Fruit fly (Drosophila melanogaster): ENCODE measurements around the gene CG33700.

Gene CG33700

dm6 chr3L:9549690-9550303, 24.5 kb upstream of the CG33700 start (continued):
- no peak for TF ChIP-seq Optix (GFP tag; IDR thresholded peaks at IDR 0.05)
- TF ChIP-seq CG7357 (GFP tag; IDR thresholded peaks at IDR 0.05): 0 out of 3 replicates have a peak, but pooled peaks have one; percentile 9
- TF ChIP-seq Rx (GFP tag; IDR thresholded peaks at IDR 0.05): peak; percentile 24; the same call in 1 of the 2 replicates
- TF ChIP-seq CG12155 (GFP tag; optimal IDR thresholded peaks at IDR 0.05): no peak
- no peak for TF ChIP-seq lab (GFP tag; optimal IDR thresholded peaks at IDR 0.05)
- no peak for TF ChIP-seq ken (GFP tag; IDR thresholded peaks at IDR 0.05)
- TF ChIP-seq sens (GFP tag): peak; percentile 73
- TF ChIP-seq CG6254 (GFP tag; optimal IDR thresholded peaks at IDR 0.05): no peak
- TF ChIP-seq CG18262 (tag; optimal IDR thresholded peaks at IDR 0.05): peak; percentile 15
- TF ChIP-seq Eip74EF (GFP tag; optimal IDR thresholded peaks at IDR 0.05): no peak
- peak; percentile 49 for TF ChIP-seq corto (GFP tag; optimal IDR thresholded peaks at IDR 0.05)
- no peak for TF ChIP-seq Aef1 (GFP tag; IDR thresholded peaks at IDR 0.05)
- TF ChIP-seq D19A (tag; optimal IDR thresholded peaks at IDR 0.05): no peak
- peak; percentile 5 to 60 for TF ChIP-seq bsh (GFP tag; optimal IDR thresholded peaks at IDR 0.05)
- peak; percentile 47 for TF ChIP-seq sqz (GFP tag; optimal IDR thresholded peaks at IDR 0.05)
- no peak for TF ChIP-seq Doc3 (GFP tag; IDR thresholded peaks at IDR 0.05; ENCODE audit: partially characterized antibody)
- no peak for TF ChIP-seq ind (GFP tag; optimal IDR thresholded peaks at IDR 0.05)
- TF ChIP-seq CG6813 (GFP tag; optimal IDR thresholded peaks at IDR 0.05): no peak
- TF ChIP-seq chif (GFP tag; optimal IDR thresholded peaks at IDR 0.05): no peak
- TF ChIP-seq HmgD (GFP tag; optimal IDR thresholded peaks at IDR 0.05): no peak
- no peak for TF ChIP-seq B-H1 (GFP tag; IDR thresholded peaks at IDR 0.05)
- TF ChIP-seq CG2712 (tag; optimal IDR thresholded peaks at IDR 0.05): peak; percentile 35
- TF ChIP-seq mld (GFP tag; IDR thresholded peaks at IDR 0.05; ENCODE audit: partially characterized antibody): no peak
- TF ChIP-seq Ets65A (GFP tag): peak; percentile 78
- no peak for TF ChIP-seq Adf1 (GFP tag; IDR thresholded peaks at IDR 0.05)
- TF ChIP-seq CG8388 (GFP tag; optimal IDR thresholded peaks at IDR 0.05): no peak
- TF ChIP-seq CG32772 (GFP tag; IDR thresholded peaks at IDR 0.05): peak; percentile 14; the same call in 1 of the 2 replicates
- no peak for TF ChIP-seq insv (GFP tag; optimal IDR thresholded peaks at IDR 0.05)
- TF ChIP-seq nmo (GFP tag; optimal IDR thresholded peaks at IDR 0.05): no peak
- TF ChIP-seq org-1 (GFP tag; optimal IDR thresholded peaks at IDR 0.05): no peak
- TF ChIP-seq Drgx (GFP tag; IDR thresholded peaks at IDR 0.05): peak; percentile 88
- no peak for TF ChIP-seq Fer2 (tag; optimal IDR thresholded peaks at IDR 0.05)
- peak; percentile 12 for TF ChIP-seq gem (tag; optimal IDR thresholded peaks at IDR 0.05)
- peak; percentile 19 for TF ChIP-seq Med (GFP tag)
- TF ChIP-seq lbe (GFP tag; optimal IDR thresholded peaks at IDR 0.05): peak; percentile 61
- no peak for TF ChIP-seq CG3065 (GFP tag; optimal IDR thresholded peaks at IDR 0.05)
- peak in 1 of 3 experiments; percentile 74 for TF ChIP-seq Stat92E (GFP tag; optimal IDR thresholded peaks at IDR 0.05)
- TF ChIP-seq az2 (GFP tag; optimal IDR thresholded peaks at IDR 0.05): no peak
- TF ChIP-seq kni (GFP tag; optimal IDR thresholded peaks at IDR 0.05): peak; percentile 42
- TF ChIP-seq pum (GFP tag; optimal IDR thresholded peaks at IDR 0.05): no peak
- no peak for TF ChIP-seq E2f2 (GFP tag; IDR thresholded peaks at IDR 0.05)
- TF ChIP-seq ranshi (GFP tag; IDR thresholded peaks at IDR 0.05): no peak
- peak; percentile 52 for TF ChIP-seq Xrp1 (GFP tag; IDR thresholded peaks at IDR 0.05)
- no peak for TF ChIP-seq dimm (GFP tag; IDR thresholded peaks at IDR 0.05)
- TF ChIP-seq Deaf1 (tag; optimal IDR thresholded peaks at IDR 0.05): peak; percentile 14
- no peak for TF ChIP-seq Lpt (GFP tag; optimal IDR thresholded peaks at IDR 0.05)
- TF ChIP-seq ap (GFP tag; IDR thresholded peaks at IDR 0.05): no peak
- TF ChIP-seq cwo (GFP tag; optimal IDR thresholded peaks at IDR 0.05): no peak
- TF ChIP-seq lmd (GFP tag; IDR thresholded peaks at IDR 0.05): peak; percentile 10; the same call in 1 of the 2 replicates
- no peak for TF ChIP-seq CG16779 (GFP tag; IDR thresholded peaks at IDR 0.05)

Data from whole organism, embryonic.